Fruit fly (Drosophila melanogaster) whole organism, adult: ENCODE measurements around the gene PRL-1.

Experiments used
- CG11617 ChIP-seq: fragments of 200-800 bp; sonication (Bioruptor generic); optimal IDR thresholded peaks from 2 replicates; lab custom pipeline; 2017; ENCODE audit warnings: mild to moderate bottlenecking, missing biosample characterization, missing genetic modification reagents, missing genetic modification characterization
- CG12768 ChIP-seq: fragments of 200-800 bp; sonication (Bioruptor generic); optimal IDR thresholded peaks from 2 replicates; lab custom pipeline; 2017; ENCODE audit warnings: missing biosample characterization, missing genetic modification characterization, mild to moderate bottlenecking, moderate library complexity, missing genetic modification reagents
- CG14711 ChIP-seq: fragments of 200-800 bp; sonication (Bioruptor generic); optimal IDR thresholded peaks from 2 replicates; lab custom pipeline; 2018; ENCODE audit warnings: missing biosample characterization, mild to moderate bottlenecking, missing genetic modification characterization, moderate library complexity
- CG1620 ChIP-seq: fragments of 200-800 bp; sonication (Bioruptor generic); optimal IDR thresholded peaks from 2 replicates; lab custom pipeline; 2016; ENCODE audit warnings: missing biosample characterization, missing genetic modification characterization
- CG33017 ChIP-seq: fragments of 200-800 bp; sonication (Bioruptor generic); optimal IDR thresholded peaks from 2 replicates; lab custom pipeline; 2018; ENCODE audit warnings: missing biosample characterization, mild to moderate bottlenecking, missing genetic modification characterization, moderate library complexity
- CG5204 ChIP-seq: fragments of 200-800 bp; sonication (Bioruptor generic); optimal IDR thresholded peaks from 2 replicates; lab custom pipeline; 2016; ENCODE audit warnings: missing biosample characterization, missing genetic modification characterization
- CG7045 ChIP-seq: fragments of 200-800 bp; sonication (Bioruptor generic); optimal IDR thresholded peaks from 2 replicates; lab custom pipeline; 2017; ENCODE audit warnings: missing biosample characterization, mild to moderate bottlenecking, missing genetic modification characterization
- CG7101 ChIP-seq: fragments of 200-800 bp; sonication (Bioruptor generic); optimal IDR thresholded peaks from 2 replicates; lab custom pipeline; 2018; ENCODE audit warnings: missing biosample characterization, mild to moderate bottlenecking, missing genetic modification characterization, moderate library complexity
- Clk ChIP-seq: fragments of 200-800 bp; sonication (Bioruptor generic); optimal IDR thresholded peaks from 2 replicates; lab custom pipeline; 2017; ENCODE audit warnings: missing biosample characterization, missing genetic modification characterization
- Crg-1 ChIP-seq: fragments of 200-800 bp; sonication (Bioruptor generic); optimal IDR thresholded peaks from 2 replicates; lab custom pipeline; 2016; ENCODE audit warnings: missing biosample characterization, missing genetic modification characterization
- Hr96 ChIP-seq: fragments of 200-800 bp; sonication (Bioruptor generic); optimal IDR thresholded peaks from 2 replicates; lab custom pipeline; 2016; ENCODE audit warnings: missing biosample characterization, missing genetic modification characterization
- Mnt ChIP-seq: fragments of 200-800 bp; sonication (Bioruptor generic); optimal IDR thresholded peaks from 2 replicates; lab custom pipeline; 2016; ENCODE audit warnings: missing biosample characterization, mild to moderate bottlenecking, missing genetic modification characterization
- bab1 ChIP-seq: fragments of 200-800 bp; sonication (Bioruptor generic); optimal IDR thresholded peaks from 3 replicates; lab custom pipeline; 2019; ENCODE audit warnings: missing biosample characterization, mild to moderate bottlenecking, missing genetic modification characterization, moderate library complexity
- cic ChIP-seq: fragments of 200-800 bp; sonication (Bioruptor generic); optimal IDR thresholded peaks from 2 replicates; lab custom pipeline; 2017; ENCODE audit warnings: missing biosample characterization, mild to moderate bottlenecking, missing genetic modification characterization, moderate library complexity
- cnc ChIP-seq, 2 experiments: fragments of >200 bp; optimal IDR thresholded peaks; 2 replicates each; lab custom pipeline; 2017
- kay ChIP-seq: fragments of 200-800 bp; sonication (Bioruptor generic); peaks from one replicate; lab custom pipeline; 2016; ENCODE audit warnings: missing biosample characterization, missing genetic modification characterization, borderline replicate concordance
- ovo ChIP-seq: fragments of 200-800 bp; sonication (Bioruptor generic); optimal IDR thresholded peaks from 2 replicates; lab custom pipeline; 2016; ENCODE audit warnings: missing biosample characterization, missing genetic modification characterization
- pad ChIP-seq: fragments of 200-800 bp; sonication (Bioruptor generic); optimal IDR thresholded peaks from 3 replicates; lab custom pipeline; 2017; ENCODE audit warnings: missing biosample characterization, missing genetic modification characterization, mild to moderate bottlenecking, moderate library complexity, missing genetic modification reagents
- tj ChIP-seq: fragments of 200-800 bp; sonication (Bioruptor generic); optimal IDR thresholded peaks from 3 replicates; lab custom pipeline; 2017; ENCODE audit warnings: missing biosample characterization, mild to moderate bottlenecking, missing genetic modification characterization, moderate library complexity
- toe ChIP-seq: fragments of 200-800 bp; sonication (Bioruptor generic); optimal IDR thresholded peaks from 2 replicates; lab custom pipeline; 2016; ENCODE audit warnings: missing biosample characterization, missing genetic modification characterization

Gene PRL-1

dm6 chr2L:16257227-16258071 lies at the start of gene PRL-1, which contains the start of gene EndoGI:
Gene PRL-1 (minus strand): TSS chr2L:16257606.
Gene EndoGI (plus strand): TSS chr2L:16257688.
- TF ChIP-seq cic (GFP tag; lab: Kevin White, UChicago) (peak; percentile 51), tj (GFP tag; lab: Kevin White, UChicago) (peak; percentile 65), Hr96 (no peak), bab1 (GFP tag; lab: Kevin White, UChicago) (peak; percentile 96), CG1620 (GFP tag; lab: Kevin White, UChicago) (peak; percentile 20), CG12768 (GFP tag; lab: Kevin White, UChicago) (peak; percentile 56), toe (GFP tag; lab: Kevin White, UChicago) (no peak), kay (GFP tag; lab: Kevin White, UChicago) (peak; percentile 99), CG5204 (GFP tag; lab: Kevin White, UChicago) (no peak), CG7101 (peak; percentile 94), CG14711 (tag; lab: Kevin White, UChicago) (peak; percentile 92), Mnt (peak; percentile 40), Crg-1 (no peak), ovo (GFP tag; lab: Kevin White, UChicago) (peak; percentile 69), CG11617 (GFP tag; lab: Kevin White, UChicago) (peak; percentile 95), CG7045 (GFP tag; lab: Kevin White, UChicago) (peak; percentile 84), pad (GFP tag; lab: Kevin White, UChicago) (peak; percentile 66), Clk (GFP tag; lab: Kevin White, UChicago) (peak; percentile 65), CG33017 (peak; percentile 94), cnc (optimal IDR thresholded peaks at IDR 0.05; lab: Kevin White, UChicago) (no peak)

dm6 chr2L:16302773-16303279 lies 45.4 kb upstream of the PRL-1 start, which contains the start of gene GMF:
Gene GMF (minus strand): TSS chr2L:16302954.
- peak; percentile 33 for TF ChIP-seq CG7045 (GFP tag; lab: Kevin White, UChicago)
- TF ChIP-seq Mnt: peak; percentile 39
- TF ChIP-seq Hr96: no peak
- peak; percentile 75 for TF ChIP-seq CG7101
- TF ChIP-seq kay (GFP tag; lab: Kevin White, UChicago): peak; percentile 98
- peak; percentile 63 for TF ChIP-seq CG11617 (GFP tag; lab: Kevin White, UChicago)
- TF ChIP-seq toe (GFP tag; lab: Kevin White, UChicago): no peak
- no peak for TF ChIP-seq CG5204 (GFP tag; lab: Kevin White, UChicago)
- TF ChIP-seq Crg-1: peak; percentile 43
- TF ChIP-seq pad (GFP tag; lab: Kevin White, UChicago): peak; percentile 40
- TF ChIP-seq cnc (optimal IDR thresholded peaks at IDR 0.05; lab: Kevin White, UChicago): no peak
- TF ChIP-seq CG1620 (GFP tag; lab: Kevin White, UChicago): peak; percentile 65
- TF ChIP-seq CG14711 (tag; lab: Kevin White, UChicago): peak; percentile 85
- no peak for TF ChIP-seq cic (GFP tag; lab: Kevin White, UChicago)
- TF ChIP-seq CG12768 (GFP tag; lab: Kevin White, UChicago): peak; percentile 19
- no peak for TF ChIP-seq tj (GFP tag; lab: Kevin White, UChicago)
- TF ChIP-seq Clk (GFP tag; lab: Kevin White, UChicago): no peak
- peak; percentile 51 for TF ChIP-seq bab1 (GFP tag; lab: Kevin White, UChicago)
- peak; percentile 84 for TF ChIP-seq ovo (GFP tag; lab: Kevin White, UChicago)
- no peak for TF ChIP-seq CG33017

dm6 chr2L:16299466-16300311 lies 42.3 kb upstream of the PRL-1 start, which contains the start of the genes heix and CG17328:
Gene heix (minus strand): TSS chr2L:16299858.
Gene CG17328 (plus strand): TSS chr2L:16299943.
- TF ChIP-seq CG12768 (GFP tag; lab: Kevin White, UChicago): peak; percentile 61
- peak; percentile 91 for TF ChIP-seq kay (GFP tag; lab: Kevin White, UChicago)
- peak; percentile 81 for TF ChIP-seq bab1 (GFP tag; lab: Kevin White, UChicago)
- peak; percentile 51 for TF ChIP-seq CG33017
- TF ChIP-seq cic (GFP tag; lab: Kevin White, UChicago): peak; percentile 27
- TF ChIP-seq pad (GFP tag; lab: Kevin White, UChicago): peak; percentile 34
- peak; percentile 40 for TF ChIP-seq CG1620 (GFP tag; lab: Kevin White, UChicago)
- no peak for TF ChIP-seq toe (GFP tag; lab: Kevin White, UChicago)
- peak; percentile 57 for TF ChIP-seq Mnt
- TF ChIP-seq CG14711 (tag; lab: Kevin White, UChicago): peak; percentile 48
- TF ChIP-seq CG11617 (GFP tag; lab: Kevin White, UChicago): peak; percentile 78
- peak; percentile 71 for TF ChIP-seq CG7101
- TF ChIP-seq Hr96: no peak
- TF ChIP-seq CG5204 (GFP tag; lab: Kevin White, UChicago): no peak
- TF ChIP-seq CG7045 (GFP tag; lab: Kevin White, UChicago): peak; percentile 71
- TF ChIP-seq ovo (GFP tag; lab: Kevin White, UChicago): peak; percentile 1
- TF ChIP-seq Crg-1: peak; percentile 68
- peak; percentile 44 for TF ChIP-seq Clk (GFP tag; lab: Kevin White, UChicago)
- TF ChIP-seq tj (GFP tag; lab: Kevin White, UChicago): peak; percentile 68
- no peak for TF ChIP-seq cnc (optimal IDR thresholded peaks at IDR 0.05; lab: Kevin White, UChicago)

dm6 chr2L:16293703-16294233 lies 36.4 kb upstream of the PRL-1 start, which contains the start of gene Cyp303a1:
Gene Cyp303a1 (plus strand): TSS chr2L:16294183.
- no peak for TF ChIP-seq toe (GFP tag; lab: Kevin White, UChicago)
- no peak for TF ChIP-seq cic (GFP tag; lab: Kevin White, UChicago)
- TF ChIP-seq CG12768 (GFP tag; lab: Kevin White, UChicago): no peak
- TF ChIP-seq CG11617 (GFP tag; lab: Kevin White, UChicago): no peak
- no peak for TF ChIP-seq CG33017
- no peak for TF ChIP-seq cnc (optimal IDR thresholded peaks at IDR 0.05; lab: Kevin White, UChicago)
